Worm (Caenorhabditis elegans): ENCODE results near the gene C42D4.19.

DNA sequence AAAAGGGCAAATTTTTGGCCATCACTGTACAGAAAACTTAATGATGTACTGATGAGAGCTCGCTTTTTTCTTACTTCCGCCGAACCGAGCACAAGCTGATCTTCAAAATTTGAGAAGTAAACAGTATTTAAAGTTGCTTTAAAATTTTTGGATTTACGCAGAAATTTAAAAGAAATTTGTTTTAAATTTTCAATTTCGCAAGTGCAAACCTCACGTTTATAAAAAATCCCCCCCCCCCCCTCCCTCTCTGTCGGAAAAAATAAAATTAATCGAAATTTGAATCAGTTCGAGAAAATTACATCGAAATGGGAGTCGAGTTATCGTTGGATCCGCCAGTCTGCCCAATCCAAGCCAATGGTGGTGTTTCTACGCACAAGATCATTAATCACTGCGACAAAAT, 22.1 kb upstream of the C42D4.19 start, which contains the start of gene C34D4.3:
- no peak for TF ChIP-seq nfya-2 (GFP tag; IDR thresholded peaks at IDR 0.05)
- no peak for TF ChIP-seq tbp1 (GFP tag; optimal IDR thresholded peaks at IDR 0.05)
- no peak for TF ChIP-seq ceh-79 (tag; optimal IDR thresholded peaks at IDR 0.05)
- TF ChIP-seq B0261.1 (tag; optimal IDR thresholded peaks at IDR 0.05) = no peak
- no peak for TF ChIP-seq zim-3 (tag; optimal IDR thresholded peaks at IDR 0.05)
- TF ChIP-seq ceh-40 (GFP tag; IDR thresholded peaks at IDR 0.05) = no peak
- no peak for TF ChIP-seq B0336.3 (GFP tag; IDR thresholded peaks at IDR 0.05)
- TF ChIP-seq snpc-4 (GFP tag; optimal IDR thresholded peaks at IDR 0.05) = no peak
- no peak for TF ChIP-seq snpc-4 (tag; optimal IDR thresholded peaks at IDR 0.05)
- TF ChIP-seq madf-10 (tag; optimal IDR thresholded peaks at IDR 0.05) = no peak
- TF ChIP-seq Y53G8AR.9 (GFP tag; conservative IDR thresholded peaks at IDR 0.05) = no peak
- no peak for TF ChIP-seq tbx-9 (tag; optimal IDR thresholded peaks at IDR 0.05; ENCODE audit: borderline replicate concordance)
